Worm (Caenorhabditis elegans) whole organism, mixed stage, embryonic: Measurements from ENCODE around the gene rpoa-12.

ENCODE experiments used
- M03D4.4 ChIP-seq: sonication (generic microtip); optimal IDR thresholded peaks from 2 replicates; lab custom pipeline; 2017; ENCODE audit warnings: mild to moderate bottlenecking, missing genetic modification characterization, missing compliant biosample characterization
- bed-3 ChIP-seq: fragments of 200-800 bp; sonication (Bioruptor generic); optimal IDR thresholded peaks from 3 replicates; lab custom pipeline; 2018; ENCODE audit warnings: mild to moderate bottlenecking, missing genetic modification characterization, moderate library complexity, missing compliant biosample characterization
- blmp-1 ChIP-seq: fragments of 150-350 bp; optimal IDR thresholded peaks from 2 replicates; lab custom pipeline; 2014; ENCODE audit warnings: missing biosample characterization, missing genetic modification characterization
- ceh-39 ChIP-seq: fragments of 150-350 bp; optimal IDR thresholded peaks from 2 replicates; lab custom pipeline; 2014; ENCODE audit warnings: missing biosample characterization, missing genetic modification characterization
- ceh-43 ChIP-seq: fragments of 200-800 bp; sonication (Bioruptor generic); optimal IDR thresholded peaks from 2 replicates; lab custom pipeline; 2018; ENCODE audit warnings: mild to moderate bottlenecking, missing genetic modification characterization, moderate library complexity, missing compliant biosample characterization
- ceh-83 ChIP-seq: fragments of 200-800 bp; sonication (Bioruptor generic); optimal IDR thresholded peaks from 2 replicates; lab custom pipeline; 2018; ENCODE audit warnings: mild to moderate bottlenecking, missing genetic modification characterization, missing compliant biosample characterization
- ces-1 ChIP-seq: fragments of 150-350 bp; optimal IDR thresholded peaks from 2 replicates; lab custom pipeline; 2014; ENCODE audit warnings: missing biosample characterization, missing genetic modification reagents, missing genetic modification characterization
- cnd-1 ChIP-seq: fragments of 200-800 bp; sonication (Bioruptor generic); optimal IDR thresholded peaks from 2 replicates; lab custom pipeline; 2018; ENCODE audit warnings: mild to moderate bottlenecking, missing genetic modification characterization, missing compliant biosample characterization
- drap-1 ChIP-seq: fragments of 200-800 bp; sonication (Bioruptor generic); optimal IDR thresholded peaks from 3 replicates; lab custom pipeline; 2018; ENCODE audit warnings: mild to moderate bottlenecking, missing genetic modification characterization, missing compliant biosample characterization
- elt-1 ChIP-seq: sonication (generic microtip); optimal IDR thresholded peaks from 2 replicates; lab custom pipeline; 2017; ENCODE audit warnings: missing genetic modification characterization, mild to moderate bottlenecking, missing compliant biosample characterization, antibody characterized with exemption, moderate library complexity, borderline replicate concordance; ENCODE audit not compliant: insufficient read depth
- elt-3 ChIP-seq: fragments of 150-350 bp; optimal IDR thresholded peaks from 2 replicates; lab custom pipeline; 2014; ENCODE audit warnings: missing biosample characterization, missing genetic modification characterization
- flh-1 ChIP-seq: fragments of 200-800 bp; sonication (Bioruptor generic); optimal IDR thresholded peaks from 2 replicates; lab custom pipeline; 2018; ENCODE audit warnings: mild to moderate bottlenecking, missing genetic modification characterization, moderate library complexity, missing compliant biosample characterization
- ham-2 ChIP-seq: fragments of 200-800 bp; sonication (Bioruptor generic); optimal IDR thresholded peaks from 2 replicates; lab custom pipeline; 2018; ENCODE audit warnings: mild to moderate bottlenecking, missing genetic modification characterization, missing compliant biosample characterization
- hlh-1 ChIP-seq: fragments of 150-350 bp; optimal IDR thresholded peaks from 2 replicates; lab custom pipeline; 2014; ENCODE audit warnings: missing biosample characterization, missing genetic modification reagents, missing genetic modification characterization
- lin-32 ChIP-seq: fragments of 200-800 bp; sonication (Bioruptor generic); optimal IDR thresholded peaks from 2 replicates; lab custom pipeline; 2018; ENCODE audit warnings: mild to moderate bottlenecking, missing genetic modification characterization, missing compliant biosample characterization
- lsy-2 ChIP-seq: fragments of 150-350 bp; optimal IDR thresholded peaks from 2 replicates; lab custom pipeline; 2014; ENCODE audit warnings: missing biosample characterization, missing genetic modification characterization
- mab-5 ChIP-seq: fragments of 150-350 bp; optimal IDR thresholded peaks from 2 replicates; lab custom pipeline; 2014; ENCODE audit warnings: missing biosample characterization, missing genetic modification characterization
- mep-1 ChIP-seq: fragments of 150-350 bp; optimal IDR thresholded peaks from 2 replicates; lab custom pipeline; 2017; ENCODE audit warnings: missing biosample characterization, missing genetic modification reagents, missing genetic modification characterization, inconsistent platforms
- mls-2 ChIP-seq: sonication (generic microtip); optimal IDR thresholded peaks from 2 replicates; lab custom pipeline; 2016; ENCODE audit warnings: mild to moderate bottlenecking, missing genetic modification characterization, moderate library complexity, missing compliant biosample characterization
- nhr-12 ChIP-seq: fragments of 150-350 bp; optimal IDR thresholded peaks from 2 replicates; lab custom pipeline; 2014; ENCODE audit warnings: missing biosample characterization, missing genetic modification characterization
- nhr-2 ChIP-seq: fragments of 150-350 bp; optimal IDR thresholded peaks from 2 replicates; lab custom pipeline; 2014; ENCODE audit warnings: missing biosample characterization, missing genetic modification characterization
- nhr-237 ChIP-seq: fragments of 150-350 bp; optimal IDR thresholded peaks from 2 replicates; lab custom pipeline; 2014; ENCODE audit warnings: missing biosample characterization, missing genetic modification characterization
- nhr-28 ChIP-seq: fragments of 150-350 bp; optimal IDR thresholded peaks from 2 replicates; lab custom pipeline; 2014; ENCODE audit warnings: missing biosample characterization, missing genetic modification characterization
- nhr-76 ChIP-seq: sonication (generic microtip); optimal IDR thresholded peaks from 2 replicates; lab custom pipeline; 2017; ENCODE audit warnings: missing biosample characterization, missing genetic modification characterization
- pha-4 ChIP-seq: fragments of 150-350 bp; optimal IDR thresholded peaks from 2 replicates; lab custom pipeline; 2018; ENCODE audit warnings: missing biosample characterization, missing genetic modification reagents, missing genetic modification characterization
- sem-2 ChIP-seq: fragments of 200-800 bp; sonication (Bioruptor generic); optimal IDR thresholded peaks from 2 replicates; lab custom pipeline; 2018; ENCODE audit warnings: mild to moderate bottlenecking, missing genetic modification characterization, missing compliant biosample characterization
- snpc-4 ChIP-seq: fragments of 150-350 bp; optimal IDR thresholded peaks from 2 replicates; lab custom pipeline; 2014; ENCODE audit warnings: missing biosample characterization, missing genetic modification characterization
- sptf-1 ChIP-seq: sonication (generic microtip); optimal IDR thresholded peaks from 2 replicates; lab custom pipeline; 2017; ENCODE audit warnings: mild to moderate bottlenecking, missing genetic modification characterization, moderate library complexity, missing compliant biosample characterization
- tbx-8 ChIP-seq: fragments of 200-800 bp; sonication (Bioruptor generic); optimal IDR thresholded peaks from 2 replicates; lab custom pipeline; 2018; ENCODE audit warnings: mild to moderate bottlenecking, missing genetic modification characterization, moderate library complexity, missing compliant biosample characterization
- unc-120 ChIP-seq: sonication (generic microtip); optimal IDR thresholded peaks from 2 replicates; lab custom pipeline; 2017; ENCODE audit warnings: missing genetic modification characterization, missing compliant biosample characterization; ENCODE audit not compliant: poor library complexity, severe bottlenecking
- unc-39 ChIP-seq: fragments of 150-350 bp; optimal IDR thresholded peaks from 2 replicates; lab custom pipeline; 2014; ENCODE audit warnings: missing biosample characterization, missing genetic modification characterization
- unc-62 ChIP-seq: fragments of 150-350 bp; optimal IDR thresholded peaks from 2 replicates; lab custom pipeline; 2014; ENCODE audit warnings: missing biosample characterization, missing genetic modification reagents, missing genetic modification characterization
- ztf-11 ChIP-seq: fragments of 150-350 bp; optimal IDR thresholded peaks from 2 replicates; lab custom pipeline; 2014; ENCODE audit warnings: missing biosample characterization, missing genetic modification characterization

rpoa-12 gene

DNA sequence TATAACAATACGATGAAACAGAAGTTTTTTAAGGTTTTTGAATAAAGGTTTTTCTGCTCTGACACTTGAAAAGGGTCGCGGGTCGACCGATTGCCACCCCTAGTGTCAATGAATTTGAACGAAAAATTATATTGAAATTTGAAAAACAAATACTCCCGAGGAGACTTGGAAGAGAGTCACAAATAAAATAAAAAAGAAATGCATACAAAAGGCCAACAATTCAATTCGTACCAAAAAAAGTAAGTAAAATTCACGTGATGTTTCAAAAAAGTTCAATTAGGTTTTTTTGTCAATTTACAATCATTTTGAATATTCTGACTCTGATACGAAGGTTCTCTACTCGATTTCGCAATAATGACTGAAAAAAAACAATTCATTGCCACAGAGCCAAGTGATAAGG lies 29.6 kb downstream of the rpoa-12 start, which contains the start of gene C15H11.1:
C15H11.1 (plus strand) TSS at position 301 of the 400 bp plus-strand sequence.
- TF ChIP-seq ham-2 (GFP tag; lab: Kevin White, UChicago), result no peak
- TF ChIP-seq unc-62 (GFP tag; lab: Kevin White, UChicago), result no peak
- no peak for TF ChIP-seq nhr-28
- no peak for TF ChIP-seq M03D4.4 (tag; lab: Kevin White, UChicago)
- TF ChIP-seq ztf-11 (tag; lab: Kevin White, UChicago), result no peak
- no peak for TF ChIP-seq snpc-4 (tag; lab: Kevin White, UChicago)
- no peak for TF ChIP-seq nhr-2
- TF ChIP-seq elt-1 (tag; lab: Kevin White, UChicago), result no peak

ce11 chrV:14391830-14392229 lies 31.3 kb downstream of the rpoa-12 start, which contains the start of gene C15H11.10:
C15H11.10 (plus strand) TSS chrV:14392130.
- no peak for TF ChIP-seq blmp-1 (tag; lab: Kevin White, UChicago)
- no peak for TF ChIP-seq nhr-12 (tag; lab: Kevin White, UChicago)
- TF ChIP-seq hlh-1, result no peak
- TF ChIP-seq lsy-2, result no peak
- no peak for TF ChIP-seq snpc-4 (tag; lab: Kevin White, UChicago)
- TF ChIP-seq nhr-237 (tag; lab: Kevin White, UChicago), result no peak
- TF ChIP-seq sptf-1 (tag; lab: Kevin White, UChicago), result no peak
- no peak for TF ChIP-seq flh-1
- no peak for TF ChIP-seq unc-39 (tag; lab: Kevin White, UChicago)
- no peak for TF ChIP-seq M03D4.4 (tag; lab: Kevin White, UChicago)
- TF ChIP-seq lin-32, result no peak
- no peak for TF ChIP-seq drap-1 (GFP tag; lab: Kevin White, UChicago)
- no peak for TF ChIP-seq bed-3 (GFP tag; lab: Kevin White, UChicago)
- TF ChIP-seq ces-1 (GFP tag; lab: Kevin White, UChicago), result no peak
- TF ChIP-seq ztf-11 (tag; lab: Kevin White, UChicago), result no peak
- no peak for TF ChIP-seq ham-2 (GFP tag; lab: Kevin White, UChicago)
- no peak for TF ChIP-seq nhr-28
- TF ChIP-seq ceh-43 (GFP tag; lab: Kevin White, UChicago), result no peak

DNA sequence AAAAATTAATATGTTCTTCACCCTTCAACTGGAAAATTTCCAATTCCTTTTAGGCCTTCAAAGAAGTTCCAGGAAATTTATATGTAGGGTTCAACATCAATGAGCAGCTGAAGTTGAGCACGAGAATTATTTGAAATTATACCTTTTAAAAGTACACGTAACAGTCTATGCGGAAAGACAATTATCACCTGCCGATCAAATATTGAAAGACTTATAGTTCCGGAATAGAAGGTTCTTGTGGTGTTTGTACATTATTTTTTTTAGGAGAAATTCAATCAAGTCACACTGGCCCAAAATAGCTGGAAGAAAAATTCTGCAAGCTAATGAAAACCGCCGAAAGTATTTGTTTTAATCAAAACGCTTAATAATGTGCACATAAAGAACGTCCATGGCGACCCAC lies 42.9 kb downstream of the rpoa-12 start:
- no peak for TF ChIP-seq mab-5 (tag; lab: Kevin White, UChicago)
- TF ChIP-seq snpc-4 (tag; lab: Kevin White, UChicago), result no peak
- TF ChIP-seq mep-1 (tag; lab: Kevin White, UChicago), result no peak
- no peak for TF ChIP-seq bed-3 (GFP tag; lab: Kevin White, UChicago)
- TF ChIP-seq pha-4 (tag; lab: Kevin White, UChicago), result no peak
- no peak for TF ChIP-seq elt-3 (tag; lab: Kevin White, UChicago)
- TF ChIP-seq flh-1, result no peak
- TF ChIP-seq, all 35 proteins: peak for 0

DNA sequence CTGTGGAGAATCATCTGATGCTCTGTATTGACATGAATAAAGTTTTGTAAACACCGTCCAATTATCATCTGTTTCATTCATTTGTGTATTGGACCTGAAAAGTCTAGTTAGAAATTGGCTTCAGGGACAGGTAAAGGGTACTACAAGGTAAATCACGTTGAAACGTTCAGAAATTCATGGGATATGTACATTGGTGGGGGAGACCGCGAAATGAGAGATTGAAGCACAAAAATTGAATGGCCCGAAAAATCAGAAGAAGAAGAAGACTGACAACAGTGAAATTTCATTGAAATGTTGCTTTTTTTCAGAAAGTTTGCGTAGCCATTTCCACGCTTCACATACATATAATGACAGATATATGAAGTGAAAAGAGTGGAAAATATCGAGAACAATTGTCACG lies 44.1 kb downstream of the rpoa-12 start, which contains the start of gene npr-43:
npr-43 (minus strand) TSS at position 101 of the 400 bp plus-strand sequence.
- TF ChIP-seq ceh-83 (GFP tag; lab: Kevin White, UChicago) (no peak), blmp-1 (tag; lab: Kevin White, UChicago) (no peak), sptf-1 (tag; lab: Kevin White, UChicago) (no peak), M03D4.4 (tag; lab: Kevin White, UChicago) (no peak), elt-3 (tag; lab: Kevin White, UChicago) (no peak), hlh-1 (no peak), snpc-4 (tag; lab: Kevin White, UChicago) (no peak), nhr-76 (no peak), cnd-1 (tag; lab: Kevin White, UChicago) (no peak), ceh-43 (GFP tag; lab: Kevin White, UChicago) (no peak), tbx-8 (no peak), sem-2 (GFP tag; lab: Kevin White, UChicago) (no peak), ceh-39 (tag; lab: Kevin White, UChicago) (no peak), flh-1 (no peak), pha-4 (tag; lab: Kevin White, UChicago) (no peak), ztf-11 (tag; lab: Kevin White, UChicago) (no peak), nhr-28 (no peak)

ce11 chrV:14378052-14378451 lies 45.1 kb downstream of the rpoa-12 start:
- TF ChIP-seq snpc-4 (tag; lab: Kevin White, UChicago), result no peak
- TF ChIP-seq ceh-43 (GFP tag; lab: Kevin White, UChicago), result no peak
- no peak for TF ChIP-seq cnd-1 (tag; lab: Kevin White, UChicago)
- no peak for TF ChIP-seq nhr-28
- no peak for TF ChIP-seq unc-120 (tag; lab: Kevin White, UChicago)
- no peak for TF ChIP-seq sptf-1 (tag; lab: Kevin White, UChicago)
- TF ChIP-seq mls-2 (tag; lab: Kevin White, UChicago), result no peak
- TF ChIP-seq hlh-1, result no peak
- no peak for TF ChIP-seq lin-32
